Worm (Caenorhabditis elegans): ENCODE results near the gene bath-10.

DNA sequence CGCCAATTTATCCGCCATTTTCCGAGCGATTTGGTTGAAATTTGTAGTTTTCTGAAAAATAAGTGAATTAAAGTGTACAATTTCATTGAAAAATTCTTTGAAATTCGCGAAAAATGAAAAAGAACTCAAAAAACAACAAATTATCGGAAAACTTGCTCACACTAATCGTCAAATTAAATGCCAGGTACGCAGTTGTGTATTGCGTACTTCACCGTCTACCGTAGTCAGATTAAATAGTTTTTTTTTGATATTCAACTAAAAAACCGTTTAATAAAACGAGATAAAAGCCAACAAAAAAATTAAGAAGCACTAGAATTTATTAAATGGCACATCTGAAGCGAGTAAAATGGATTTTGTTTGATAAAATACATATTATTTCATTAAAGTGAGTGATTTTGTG, 30.0 kb upstream of the bath-10 start, which contains the start of gene bath-28:
- TF ChIP-seq sdc-2 (tag; optimal IDR thresholded peaks at IDR 0.05) = no peak
- no peak for TF ChIP-seq pha-2 (tag; optimal IDR thresholded peaks at IDR 0.05)
- no peak for TF ChIP-seq ceh-34 (tag; optimal IDR thresholded peaks at IDR 0.05)
- no peak for TF ChIP-seq nfya-1 (tag; optimal IDR thresholded peaks at IDR 0.05)
- no peak for TF ChIP-seq ama-1 (optimal IDR thresholded peaks at IDR 0.05)
- TF ChIP-seq sox-4 (tag; optimal IDR thresholded peaks at IDR 0.05) = no peak
- no peak for TF ChIP-seq nhr-11 (tag; optimal IDR thresholded peaks at IDR 0.05)
- no peak for TF ChIP-seq dmd-4 (tag; optimal IDR thresholded peaks at IDR 0.05; ENCODE audit: borderline replicate concordance)
- no peak for TF ChIP-seq C08G9.2 (tag; optimal IDR thresholded peaks at IDR 0.05)
- no peak for TF ChIP-seq mec-3 (tag; optimal IDR thresholded peaks at IDR 0.05; ENCODE audit: borderline replicate concordance)

Data from whole organism, late embryonic.